Fruit fly (Drosophila melanogaster): ENCODE data around the gene Dhc64C.
A peak's percentile ranks its signal among the peaks of the same experiment; 100 is the strongest.

Dhc64C gene

DNA sequence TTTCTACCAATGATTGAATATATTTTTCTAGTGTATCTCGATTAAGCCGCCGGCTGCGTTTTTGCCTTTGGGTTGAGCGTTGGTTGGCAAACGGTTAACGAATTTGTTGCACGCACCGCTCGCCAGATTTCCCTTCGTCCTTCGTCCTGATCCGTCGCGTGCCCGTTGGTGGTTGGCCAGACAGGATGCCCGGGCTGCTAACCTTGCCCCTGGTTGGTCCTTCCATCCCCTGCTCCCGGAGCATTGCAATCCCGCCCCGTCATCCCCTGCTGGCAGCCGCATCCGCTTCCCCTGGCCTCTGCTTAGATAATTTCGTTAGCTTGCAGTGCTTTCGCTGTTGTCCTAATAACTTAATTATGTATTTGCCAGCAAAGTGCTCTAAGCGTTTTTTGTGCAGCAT is 17.9 kb upstream of the Dhc64C start:
- TF ChIP-seq CG8319 (GFP tag; optimal IDR thresholded peaks at IDR 0.05) (no peak), Eip75B (GFP tag; optimal IDR thresholded peaks at IDR 0.05) (no peak), spab (GFP tag; optimal IDR thresholded peaks at IDR 0.05) (no peak), Hr39 (GFP tag; optimal IDR thresholded peaks at IDR 0.05) (no peak), Smox (GFP tag; optimal IDR thresholded peaks at IDR 0.05) (no peak), achi (GFP tag; optimal IDR thresholded peaks at IDR 0.05) (no peak), Hr38 (GFP tag; optimal IDR thresholded peaks at IDR 0.05) (no peak), CG32006 (GFP tag; optimal IDR thresholded peaks at IDR 0.05) (no peak), CG3032 (tag; optimal IDR thresholded peaks at IDR 0.05) (no peak), Eip78C (GFP tag) (no peak), CG9139 (GFP tag; optimal IDR thresholded peaks at IDR 0.05) (no peak), eg (GFP tag; IDR thresholded peaks at IDR 0.05) (no peak), Sox15 (GFP tag; optimal IDR thresholded peaks at IDR 0.05) (no peak), Gug (GFP tag; IDR thresholded peaks at IDR 0.05) (no peak), CG10631 (GFP tag; optimal IDR thresholded peaks at IDR 0.05) (no peak), Eip93F (GFP tag; optimal IDR thresholded peaks at IDR 0.05) (no peak), fd85E (GFP tag; optimal IDR thresholded peaks at IDR 0.05) (no peak), CG7368 (GFP tag; optimal IDR thresholded peaks at IDR 0.05) (no peak), fd59A (GFP tag; optimal IDR thresholded peaks at IDR 0.05) (no peak), CG6808 (GFP tag; optimal IDR thresholded peaks at IDR 0.05) (no peak)

DNA sequence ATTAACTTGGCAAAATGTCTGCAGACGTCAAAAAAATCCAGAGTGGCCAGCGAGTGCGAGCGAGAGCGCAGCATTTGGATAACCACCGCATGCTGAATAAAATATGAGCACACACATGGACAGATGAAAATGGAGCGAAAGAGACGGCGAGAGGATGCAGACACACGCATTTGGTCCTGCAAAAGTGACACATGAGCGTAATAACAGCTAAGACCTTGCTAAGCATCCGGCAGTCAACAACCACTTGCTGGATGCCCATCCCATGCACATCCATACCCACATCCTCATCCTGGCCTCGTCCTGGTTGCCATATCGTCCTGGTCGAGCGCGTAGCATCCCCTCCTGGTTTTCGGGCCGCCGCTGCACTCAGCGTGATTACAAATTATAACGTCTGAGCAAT is 17.2 kb upstream of the Dhc64C start:
- TF ChIP-seq CG31627 (GFP tag; optimal IDR thresholded peaks at IDR 0.05), result no peak
- TF ChIP-seq Lpt (GFP tag; optimal IDR thresholded peaks at IDR 0.05), result no peak
- TF ChIP-seq CG6276 (GFP tag; optimal IDR thresholded peaks at IDR 0.05), result no peak
- TF ChIP-seq CG16779 (tag; optimal IDR thresholded peaks at IDR 0.05), result no peak

DNA sequence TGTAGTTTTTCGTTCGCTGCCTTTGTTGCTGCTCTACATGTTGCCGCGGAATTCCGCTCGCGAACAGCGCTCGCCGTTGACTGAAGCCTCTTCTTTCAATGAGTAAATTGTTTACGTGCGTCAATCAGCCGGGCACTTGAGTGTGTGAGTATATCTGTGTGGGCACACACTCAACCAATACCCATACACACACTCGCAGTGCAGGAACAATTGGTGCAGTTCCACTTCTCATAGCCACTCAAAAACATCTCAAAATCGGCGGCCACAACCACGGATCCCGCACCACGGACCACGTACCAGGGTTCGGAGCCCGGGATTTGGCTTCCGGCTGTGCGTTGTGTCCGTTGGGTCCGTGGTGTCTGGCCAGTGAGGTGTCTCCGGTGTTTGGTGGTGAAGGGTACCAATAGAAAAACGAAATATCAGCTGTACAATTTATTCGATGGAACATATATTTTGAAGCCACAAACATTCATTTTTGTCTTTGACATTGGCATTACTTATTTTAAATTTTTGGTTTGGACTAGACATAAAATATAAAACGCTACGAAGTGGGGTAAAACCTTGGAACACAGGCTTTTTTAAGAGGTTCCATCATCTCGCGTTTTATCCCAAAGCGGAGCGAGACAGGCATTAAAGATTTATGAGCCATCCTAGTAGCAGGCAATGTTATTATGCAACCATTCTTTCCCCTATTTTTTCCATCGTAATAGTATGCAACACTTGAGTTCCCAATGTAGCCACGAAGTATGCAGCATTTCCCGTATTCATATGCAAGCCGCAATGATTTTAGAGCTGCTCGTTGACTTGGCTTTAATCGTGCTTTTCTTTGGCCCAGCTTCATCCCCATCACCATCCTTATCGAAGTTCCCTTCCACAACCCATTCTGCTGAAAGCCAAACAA is 14.8 kb upstream of the Dhc64C start, which contains the start of gene CG13707:
TSS of gene CG13707 (minus strand) at position 70 of the 901 bp plus-strand sequence.
- TF ChIP-seq dsx (GFP tag; optimal IDR thresholded peaks at IDR 0.05; ENCODE audit: poor library complexity, severe bottlenecking) (no peak), CG6854 (GFP tag; optimal IDR thresholded peaks at IDR 0.05) (peak; percentile 18), Smox (GFP tag; optimal IDR thresholded peaks at IDR 0.05) (no peak), ss (GFP tag; optimal IDR thresholded peaks at IDR 0.05) (peak in 1 of 2 experiments; percentile 4), eg (GFP tag; IDR thresholded peaks at IDR 0.05) (peak; percentile 32; the same call in 1 of the 3 replicates), Eip78C (GFP tag) (peak; percentile 56), Lpt (GFP tag; optimal IDR thresholded peaks at IDR 0.05) (no peak), svp (GFP tag) (peak; percentile 58), fkh (GFP tag; optimal IDR thresholded peaks at IDR 0.05) (no peak), CG9139 (GFP tag; optimal IDR thresholded peaks at IDR 0.05) (no peak), Eip75B (GFP tag; optimal IDR thresholded peaks at IDR 0.05) (no peak), CG7368 (GFP tag; optimal IDR thresholded peaks at IDR 0.05) (no peak), CG3919 (GFP tag; optimal IDR thresholded peaks at IDR 0.05) (peak; percentile 4)

DNA sequence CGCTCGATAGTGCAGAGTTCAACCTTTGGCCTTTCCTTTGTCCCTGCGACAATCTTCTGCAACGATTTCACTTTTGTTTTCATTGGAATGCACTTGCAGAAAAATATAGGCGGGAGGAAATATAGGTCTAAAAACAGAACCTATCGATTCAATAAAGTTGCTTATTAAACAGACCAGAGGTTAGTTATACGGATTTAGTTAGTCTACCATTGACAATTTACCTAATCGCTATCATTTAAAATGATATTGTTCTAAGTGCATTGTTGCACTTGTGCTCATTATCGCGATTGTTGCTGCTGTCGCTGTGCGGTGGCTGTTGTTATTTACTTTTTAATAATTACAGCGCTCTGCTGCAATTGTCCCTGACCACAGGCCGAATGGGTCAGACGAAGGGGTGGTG is 10.9 kb upstream of the Dhc64C start:
- TF ChIP-seq lz (GFP tag; optimal IDR thresholded peaks at IDR 0.05) (peak; percentile 45), CG15336 (GFP tag; IDR thresholded peaks at IDR 0.05) (peak; percentile 58), CG8119 (GFP tag; IDR thresholded peaks at IDR 0.05) (peak; percentile 65), CG6276 (GFP tag; optimal IDR thresholded peaks at IDR 0.05) (peak; percentile 55), CG10669 (GFP tag; optimal IDR thresholded peaks at IDR 0.05) (peak; percentile 83), CG10631 (GFP tag; optimal IDR thresholded peaks at IDR 0.05) (peak; percentile 61), CG9139 (GFP tag; optimal IDR thresholded peaks at IDR 0.05) (peak; percentile 61), fkh (GFP tag; optimal IDR thresholded peaks at IDR 0.05) (no peak), net (GFP tag; optimal IDR thresholded peaks at IDR 0.05) (peak; percentile 68), esn (GFP tag; optimal IDR thresholded peaks at IDR 0.05) (peak; percentile 60), Hr38 (GFP tag; optimal IDR thresholded peaks at IDR 0.05) (no peak), fd59A (GFP tag; optimal IDR thresholded peaks at IDR 0.05) (peak; percentile 74), CG3919 (GFP tag; optimal IDR thresholded peaks at IDR 0.05) (peak; percentile 78), CG8319 (GFP tag; optimal IDR thresholded peaks at IDR 0.05) (peak; percentile 73), acj6 (GFP tag; optimal IDR thresholded peaks at IDR 0.05) (peak; percentile 70), CG1621 (tag; optimal IDR thresholded peaks at IDR 0.05) (peak; percentile 86), dac (GFP tag; optimal IDR thresholded peaks at IDR 0.05) (peak; percentile 7), topi (GFP tag; optimal IDR thresholded peaks at IDR 0.05) (peak; percentile 46), CG31627 (GFP tag; optimal IDR thresholded peaks at IDR 0.05) (peak; percentile 47), CG3032 (tag; optimal IDR thresholded peaks at IDR 0.05) (peak; percentile 76), fd85E (GFP tag; optimal IDR thresholded peaks at IDR 0.05) (peak; percentile 27), Sox15 (GFP tag; optimal IDR thresholded peaks at IDR 0.05) (peak; percentile 57), ss (GFP tag; optimal IDR thresholded peaks at IDR 0.05) (peak; percentile 34 to 76), Lpt (GFP tag; optimal IDR thresholded peaks at IDR 0.05) (peak; percentile 35), Ets96B (tag; optimal IDR thresholded peaks at IDR 0.05) (peak; percentile 87), CG11294 (GFP tag; IDR thresholded peaks at IDR 0.05) (peak; percentile 17; the same call in 1 of the 2 replicates)

Data from whole organism, prepupa.